Worm (Caenorhabditis elegans): Measurements from ENCODE around the gene hhat-1.

ce11 chrII:14706479-14706878 is 28.2 kb downstream of the hhat-1 start:
- TF ChIP-seq nfya-1 (tag; optimal IDR thresholded peaks at IDR 0.05) (no peak), nhr-11 (tag; optimal IDR thresholded peaks at IDR 0.05) (no peak), ama-1 (optimal IDR thresholded peaks at IDR 0.05) (no peak), ceh-22 (tag; optimal IDR thresholded peaks at IDR 0.05) (no peak), ets-4 (tag; optimal IDR thresholded peaks at IDR 0.05) (no peak), pqm-1 (tag; optimal IDR thresholded peaks at IDR 0.05) (no peak), ceh-34 (tag; optimal IDR thresholded peaks at IDR 0.05) (no peak), pha-4 (tag; optimal IDR thresholded peaks at IDR 0.05) (no peak), tbx-2 (tag; optimal IDR thresholded peaks at IDR 0.05) (no peak), ref-2 (tag; optimal IDR thresholded peaks at IDR 0.05) (no peak), npax-4 (tag; optimal IDR thresholded peaks at IDR 0.05) (no peak)

Data from whole organism, late embryonic.